ENCODE assay signal across 2 fruit fly cellular contexts in genomic region chr3R:11877162-11877561, dm6.
TF ChIP-seq lines count a peak whose summit lies in the region.

sad (plus strand) TSS chr3R:11877235.

- no peak for TF ChIP-seq CTCF in whole organism, embryonic (GFP tag; optimal IDR thresholded peaks at IDR 0.05; lab: Kevin White, UChicago)

TF ChIP-seq in whole organism, embryonic, 481 proteins besides CTCF, POLR2A, EP300 and RAD21 (continues in another document):
- no peak for TF ChIP-seq H15 (GFP tag; IDR thresholded peaks at IDR 0.05; lab: Robert Waterston, UW)
- no peak for TF ChIP-seq CG13894 (tag; optimal IDR thresholded peaks at IDR 0.05; lab: Kevin White, UChicago)
- peak; percentile 62 for TF ChIP-seq Ets65A (GFP tag; lab: Kevin White, UChicago)
- TF ChIP-seq D (optimal IDR thresholded peaks at IDR 0.05; lab: Kevin White, UChicago) = no peak
- TF ChIP-seq D (GFP tag; optimal IDR thresholded peaks at IDR 0.05; lab: Kevin White, UChicago) = no peak
- no peak for TF ChIP-seq hth (optimal IDR thresholded peaks at IDR 0.05; lab: Kevin White, UChicago)
- TF ChIP-seq CG6654 (GFP tag; optimal IDR thresholded peaks at IDR 0.05; lab: Kevin White, UChicago) = no peak
- peak; percentile 45 for TF ChIP-seq Med (GFP tag; lab: Kevin White, UChicago)
- TF ChIP-seq Oli (tag; optimal IDR thresholded peaks at IDR 0.05; lab: Kevin White, UChicago) = no peak
- TF ChIP-seq CG4854 (GFP tag; optimal IDR thresholded peaks at IDR 0.05; lab: Kevin White, UChicago) = no peak
- TF ChIP-seq zen (tag; optimal IDR thresholded peaks at IDR 0.05; lab: Kevin White, UChicago) = peak; percentile 28
- no peak for TF ChIP-seq CG4707 (GFP tag; optimal IDR thresholded peaks at IDR 0.05; lab: Kevin White, UChicago)
- no peak for TF ChIP-seq chn (GFP tag; optimal IDR thresholded peaks at IDR 0.05; lab: Kevin White, UChicago)
- no peak for TF ChIP-seq zen2 (GFP tag; IDR thresholded peaks at IDR 0.05; lab: Robert Waterston, UW; ENCODE audit: partially characterized antibody)
- TF ChIP-seq CG5245 (GFP tag; optimal IDR thresholded peaks at IDR 0.05; lab: Kevin White, UChicago) = no peak
- no peak for TF ChIP-seq CG9609 (GFP tag; optimal IDR thresholded peaks at IDR 0.05; lab: Kevin White, UChicago)
- TF ChIP-seq CG1647 (GFP tag; optimal IDR thresholded peaks at IDR 0.05; lab: Kevin White, UChicago) = no peak
- TF ChIP-seq cato (GFP tag; optimal IDR thresholded peaks at IDR 0.05; lab: Kevin White, UChicago; ENCODE audit: borderline replicate concordance) = no peak
- TF ChIP-seq da (GFP tag; optimal IDR thresholded peaks at IDR 0.05; lab: Kevin White, UChicago) = peak; percentile 22
- TF ChIP-seq CG17612 (GFP tag; IDR thresholded peaks at IDR 0.05; lab: Robert Waterston, UW) = no peak
- no peak for TF ChIP-seq CG10267 (tag; optimal IDR thresholded peaks at IDR 0.05; lab: Kevin White, UChicago)
- no peak for TF ChIP-seq CG6765 (GFP tag; optimal IDR thresholded peaks at IDR 0.05; lab: Kevin White, UChicago)
- no peak for TF ChIP-seq CG7271 (tag; optimal IDR thresholded peaks at IDR 0.05; lab: Kevin White, UChicago)
- 0 out of 3 replicates have a peak, but pooled peaks have one; percentile 14 for TF ChIP-seq vnd (GFP tag; IDR thresholded peaks at IDR 0.05; lab: Robert Waterston, UW; ENCODE audit: partially characterized antibody)
- no peak for TF ChIP-seq prd (optimal IDR thresholded peaks at IDR 0.05; lab: Kevin White, UChicago)
- TF ChIP-seq prd (GFP tag; IDR thresholded peaks at IDR 0.05; lab: Robert Waterston, UW) = peak; percentile 52; the same call in 2 of the 3 replicates
- no peak for TF ChIP-seq CG32772 (GFP tag; IDR thresholded peaks at IDR 0.05; lab: Robert Waterston, UW)
- no peak for TF ChIP-seq stc (GFP tag; IDR thresholded peaks at IDR 0.05; lab: Robert Waterston, UW)
- no peak for TF ChIP-seq Aef1 (GFP tag; IDR thresholded peaks at IDR 0.05; lab: Robert Waterston, UW)
- TF ChIP-seq BtbVII (GFP tag; optimal IDR thresholded peaks at IDR 0.05; lab: Kevin White, UChicago) = no peak
- no peak for TF ChIP-seq sug (tag; optimal IDR thresholded peaks at IDR 0.05; lab: Kevin White, UChicago)
- TF ChIP-seq Ssrp (tag; optimal IDR thresholded peaks at IDR 0.05; lab: Kevin White, UChicago) = no peak
- TF ChIP-seq H2.0 (GFP tag; IDR thresholded peaks at IDR 0.05; lab: Robert Waterston, UW) = no peak
- TF ChIP-seq CG17829 (tag; optimal IDR thresholded peaks at IDR 0.05; lab: Kevin White, UChicago) = no peak
- no peak for TF ChIP-seq h (optimal IDR thresholded peaks at IDR 0.05; lab: Kevin White, UChicago)
- TF ChIP-seq bowl (GFP tag; IDR thresholded peaks at IDR 0.05; lab: Robert Waterston, UW) = no peak
- TF ChIP-seq CG15479 (GFP tag; optimal IDR thresholded peaks at IDR 0.05; lab: Kevin White, UChicago) = no peak
- TF ChIP-seq ac (GFP tag; optimal IDR thresholded peaks at IDR 0.05; lab: Kevin White, UChicago) = peak; percentile 87
- no peak for TF ChIP-seq slp2 (GFP tag; optimal IDR thresholded peaks at IDR 0.05; lab: Kevin White, UChicago)
- TF ChIP-seq pnt (GFP tag; optimal IDR thresholded peaks at IDR 0.05; lab: Kevin White, UChicago) = no peak
- no peak for TF ChIP-seq Bgb (GFP tag; IDR thresholded peaks at IDR 0.05; lab: Robert Waterston, UW; ENCODE audit: partially characterized antibody)
- no peak for TF ChIP-seq CG17359 (tag; optimal IDR thresholded peaks at IDR 0.05; lab: Kevin White, UChicago)
- no peak for TF ChIP-seq gfzf (GFP tag; optimal IDR thresholded peaks at IDR 0.05; lab: Kevin White, UChicago)
- TF ChIP-seq CG34224 (GFP tag; IDR thresholded peaks at IDR 0.05; lab: Robert Waterston, UW; ENCODE audit: partially characterized antibody) = no peak
- TF ChIP-seq sens (GFP tag; lab: Kevin White, UChicago) = no peak
- TF ChIP-seq CG33213 (GFP tag; optimal IDR thresholded peaks at IDR 0.05; lab: Kevin White, UChicago) = no peak
- no peak for TF ChIP-seq CG3847 (GFP tag; IDR thresholded peaks at IDR 0.05; lab: Robert Waterston, UW)
- no peak for TF ChIP-seq CG12236 (GFP tag; optimal IDR thresholded peaks at IDR 0.05; lab: Kevin White, UChicago)

TF ChIP-seq in whole organism, prepupa, 60 proteins besides CTCF, POLR2A, EP300 and RAD21:
- TF ChIP-seq CG6854 (GFP tag; optimal IDR thresholded peaks at IDR 0.05; lab: Kevin White, UChicago) = no peak
- TF ChIP-seq Eip78C (GFP tag; lab: Kevin White, UChicago) = peak; percentile 10
